Worm (Caenorhabditis elegans) whole organism, young adult: Measurements from ENCODE around the gene B0496.6.

Experiments used
- B0019.2 ChIP-seq: fragments of 200-800 bp; sonication (Bioruptor generic); conservative IDR thresholded peaks from 2 replicates; pipeline ENCODE4 v1.3.6; 2022; ENCODE audit warnings: missing genetic modification reagents, missing genetic modification characterization, missing compliant biosample characterization
- D2030.7 ChIP-seq: fragments of 200-800 bp; sonication (Bioruptor generic); IDR thresholded peaks from 2 replicates; pipeline ENCODE4 v1.3.6; 2022; ENCODE audit warnings: missing genetic modification reagents, missing genetic modification characterization, missing compliant biosample characterization
- F33H1.4 ChIP-seq: fragments of 200-800 bp; sonication (Bioruptor generic); IDR thresholded peaks from 2 replicates; pipeline ENCODE4 v1.3.6; 2022; ENCODE audit warnings: missing genetic modification reagents, missing genetic modification characterization, missing compliant biosample characterization
- F39B2.1 ChIP-seq: fragments of 200-800 bp; sonication (Bioruptor generic); IDR thresholded peaks from 2 replicates; pipeline ENCODE4 v1.3.6; 2022; ENCODE audit warnings: missing genetic modification reagents, missing genetic modification characterization, missing compliant biosample characterization
- K11D2.4 ChIP-seq: fragments of 200-800 bp; sonication (Bioruptor generic); IDR thresholded peaks from 2 replicates; pipeline ENCODE4 v1.3.6; 2022; ENCODE audit warnings: missing genetic modification reagents, missing genetic modification characterization, missing compliant biosample characterization
- K12H6.12 ChIP-seq: fragments of 200-800 bp; sonication (Bioruptor generic); optimal IDR thresholded peaks from 2 replicates; lab custom pipeline; 2018; ENCODE audit warnings: mild to moderate bottlenecking, missing genetic modification characterization, missing compliant biosample characterization
- Y56A3A.18 ChIP-seq: fragments of 200-800 bp; sonication (Bioruptor generic); IDR thresholded peaks from 2 replicates; pipeline ENCODE4 v1.3.6; 2022; ENCODE audit warnings: missing genetic modification reagents, missing genetic modification characterization, missing compliant biosample characterization
- Y79H2A.3 ChIP-seq: fragments of 200-800 bp; sonication (Bioruptor generic); conservative IDR thresholded peaks from 2 replicates; pipeline ENCODE4 v1.3.6; 2022; ENCODE audit warnings: missing genetic modification reagents, missing genetic modification characterization, missing compliant biosample characterization
- Y95B8A.8 ChIP-seq: fragments of 200-800 bp; sonication (Bioruptor generic); IDR thresholded peaks from 2 replicates; pipeline ENCODE4 v1.3.6; 2022; ENCODE audit warnings: missing genetic modification reagents, missing genetic modification characterization, missing compliant biosample characterization
- ZK185.1 ChIP-seq: sonication (generic microtip); optimal IDR thresholded peaks from 2 replicates; lab custom pipeline; 2016; ENCODE audit warnings: mild to moderate bottlenecking, missing genetic modification characterization, missing compliant biosample characterization; ENCODE audit not compliant: poor library complexity, severe bottlenecking
- bed-1 ChIP-seq: fragments of 200-800 bp; sonication (Bioruptor generic); IDR thresholded peaks from 2 replicates; pipeline ENCODE4 v1.3.6; 2022; ENCODE audit warnings: missing genetic modification reagents, missing genetic modification characterization, missing compliant biosample characterization
- ccch-3 ChIP-seq: fragments of 200-800 bp; sonication (Bioruptor generic); optimal IDR thresholded peaks from 2 replicates; lab custom pipeline; 2018; ENCODE audit warnings: mild to moderate bottlenecking, missing genetic modification characterization, missing compliant biosample characterization
- ceh-100 ChIP-seq: fragments of 200-800 bp; sonication (Bioruptor generic); IDR thresholded peaks from 2 replicates; pipeline ENCODE4 v1.3.6; 2022; ENCODE audit warnings: missing genetic modification reagents, missing genetic modification characterization, missing compliant biosample characterization
- ceh-40 ChIP-seq: fragments of 200-800 bp; sonication (Bioruptor generic); IDR thresholded peaks from 2 replicates; pipeline ENCODE4 v1.3.6; 2022; ENCODE audit warnings: missing genetic modification characterization, missing compliant biosample characterization
- ceh-58 ChIP-seq: fragments of 200-800 bp; sonication (Bioruptor generic); IDR thresholded peaks from 2 replicates; pipeline ENCODE4 v1.3.6; 2022; ENCODE audit warnings: missing genetic modification characterization, missing compliant biosample characterization
- die-1 ChIP-seq: sonication (generic microtip); optimal IDR thresholded peaks from 2 replicates; lab custom pipeline; 2016; ENCODE audit warnings: missing genotype, mild to moderate bottlenecking, missing genetic modification characterization, missing compliant biosample characterization
- dox-1 ChIP-seq: fragments of 200-800 bp; sonication (Bioruptor generic); IDR thresholded peaks from 2 replicates; pipeline ENCODE4 v1.3.6; 2022; ENCODE audit warnings: missing genetic modification reagents, missing genetic modification characterization, missing compliant biosample characterization
- dpl-1 ChIP-seq: fragments of 150-350 bp; optimal IDR thresholded peaks from 2 replicates; lab custom pipeline; 2014; ENCODE audit warnings: missing biosample characterization, missing genetic modification reagents, missing genetic modification characterization
- egl-18 ChIP-seq: fragments of 200-800 bp; sonication (Bioruptor generic); IDR thresholded peaks from 2 replicates; pipeline ENCODE4 v1.3.6; 2022; ENCODE audit warnings: missing genetic modification reagents, missing genetic modification characterization, missing compliant biosample characterization
- egrh-3 ChIP-seq: fragments of 200-800 bp; sonication (Bioruptor generic); IDR thresholded peaks from 2 replicates; pipeline ENCODE4 v1.3.6; 2022; ENCODE audit warnings: missing genetic modification reagents, missing genetic modification characterization, missing compliant biosample characterization
- ekl-4 ChIP-seq: fragments of 200-800 bp; sonication (Bioruptor generic); IDR thresholded peaks from 2 replicates; pipeline ENCODE4 v1.3.6; 2022; ENCODE audit warnings: missing genetic modification reagents, missing genetic modification characterization, missing compliant biosample characterization
- hmg-20 ChIP-seq: fragments of 200-800 bp; sonication (Bioruptor generic); IDR thresholded peaks from 2 replicates; pipeline ENCODE4 v1.3.6; 2022; ENCODE audit warnings: missing genetic modification reagents, missing genetic modification characterization, missing compliant biosample characterization
- hsf-1 ChIP-seq: fragments of 200-800 bp; sonication (Bioruptor generic); IDR thresholded peaks from 2 replicates; pipeline ENCODE4 v1.3.6; 2022; ENCODE audit warnings: missing genetic modification reagents, missing genetic modification characterization, missing compliant biosample characterization
- lag-1 ChIP-seq: fragments of 200-800 bp; sonication (Bioruptor generic); IDR thresholded peaks from 2 replicates; pipeline ENCODE4 v1.3.6; 2022; ENCODE audit warnings: missing genetic modification reagents, missing genetic modification characterization, missing compliant biosample characterization
- let-607 ChIP-seq, 2 experiments: fragments of 200-800 bp in 1 of 2; sonication (Bioruptor generic) in 1 of 2; sonication (generic microtip) in 1 of 2; optimal IDR thresholded peaks; 2 replicates each; lab custom pipeline; 2016 to 2018; ENCODE audit warnings: mild to moderate bottlenecking in 2 of 2, missing compliant biosample characterization in 2 of 2, missing genetic modification characterization in 2 of 2, moderate library complexity in 2 of 2, missing genotype in 1 of 2
- lin-26 ChIP-seq: fragments of 200-800 bp; sonication (Bioruptor generic); IDR thresholded peaks from 2 replicates; pipeline ENCODE4 v1.3.6; 2022; ENCODE audit warnings: missing genetic modification reagents, missing genetic modification characterization, missing compliant biosample characterization
- lsy-27 ChIP-seq: sonication (generic microtip); optimal IDR thresholded peaks from 2 replicates; lab custom pipeline; 2017; ENCODE audit warnings: missing genetic modification characterization, mild to moderate bottlenecking, missing compliant biosample characterization, antibody characterized with exemption, missing genotype, borderline replicate concordance; ENCODE audit not compliant: insufficient read depth
- madf-3 ChIP-seq: fragments of 200-800 bp; sonication (Bioruptor generic); IDR thresholded peaks from 2 replicates; pipeline ENCODE4 v1.3.6; 2022; ENCODE audit warnings: missing genetic modification reagents, missing genetic modification characterization, missing compliant biosample characterization
- madf-6 ChIP-seq: fragments of 200-800 bp; sonication (Bioruptor generic); IDR thresholded peaks from 2 replicates; pipeline ENCODE4 v1.3.6; 2022; ENCODE audit warnings: missing genetic modification reagents, missing genetic modification characterization, missing compliant biosample characterization
- madf-8 ChIP-seq: fragments of 200-800 bp; sonication (Bioruptor generic); conservative IDR thresholded peaks from 2 replicates; pipeline ENCODE4 v1.3.6; 2022; ENCODE audit warnings: missing genetic modification reagents, missing genetic modification characterization, missing compliant biosample characterization
- mel-28 ChIP-seq: sonication (generic microtip); optimal IDR thresholded peaks from 2 replicates; lab custom pipeline; 2016; ENCODE audit warnings: borderline replicate concordance, mild to moderate bottlenecking, missing genetic modification characterization, missing compliant biosample characterization
- nfyb-1 ChIP-seq: fragments of 200-800 bp; sonication (Bioruptor generic); IDR thresholded peaks from 2 replicates; pipeline ENCODE4 v1.3.6; 2022; ENCODE audit warnings: missing genetic modification reagents, missing genetic modification characterization, missing compliant biosample characterization
- nhr-27 ChIP-seq: fragments of 200-800 bp; sonication (Bioruptor generic); optimal IDR thresholded peaks from 2 replicates; lab custom pipeline; 2018; ENCODE audit warnings: mild to moderate bottlenecking, missing genetic modification characterization, moderate library complexity, missing compliant biosample characterization
- pbrm-1 ChIP-seq: fragments of 200-800 bp; sonication (Bioruptor generic); IDR thresholded peaks from 2 replicates; pipeline ENCODE4 v1.3.6; 2022; ENCODE audit warnings: missing genetic modification reagents, missing genetic modification characterization, missing compliant biosample characterization
- rcor-1 ChIP-seq: fragments of 200-800 bp; sonication (Bioruptor generic); IDR thresholded peaks from 2 replicates; pipeline ENCODE4 v1.3.6; 2022; ENCODE audit warnings: missing genetic modification reagents, missing genetic modification characterization, missing compliant biosample characterization
- tbp1 ChIP-seq: fragments of 200-800 bp; sonication (Bioruptor generic); optimal IDR thresholded peaks from 2 replicates; lab custom pipeline; 2018; ENCODE audit warnings: mild to moderate bottlenecking, missing genetic modification characterization, missing compliant biosample characterization
- tbx-9 ChIP-seq: sonication (generic microtip); optimal IDR thresholded peaks from 2 replicates; lab custom pipeline; 2016; ENCODE audit warnings: borderline replicate concordance, missing genetic modification characterization, inconsistent platforms, missing compliant biosample characterization
- unc-62 ChIP-seq: fragments of 150-350 bp; optimal IDR thresholded peaks from 2 replicates; lab custom pipeline; 2014; ENCODE audit warnings: missing biosample characterization, missing genetic modification reagents, missing genetic modification characterization
- xnd-1 ChIP-seq: sonication (generic microtip); optimal IDR thresholded peaks from 2 replicates; lab custom pipeline; 2016; ENCODE audit warnings: missing genotype, missing genetic modification reagents, missing genetic modification characterization, missing compliant biosample characterization
- zim-3 ChIP-seq: sonication (generic microtip); optimal IDR thresholded peaks from 2 replicates; lab custom pipeline; 2017; ENCODE audit warnings: mild to moderate bottlenecking, missing genetic modification characterization, moderate library complexity, missing compliant biosample characterization
- ztf-25 ChIP-seq: fragments of 200-800 bp; sonication (Bioruptor generic); IDR thresholded peaks from 2 replicates; pipeline ENCODE4 v1.3.6; 2022; ENCODE audit warnings: missing genetic modification reagents, missing genetic modification characterization, missing compliant biosample characterization

The B0496.6 gene

DNA sequence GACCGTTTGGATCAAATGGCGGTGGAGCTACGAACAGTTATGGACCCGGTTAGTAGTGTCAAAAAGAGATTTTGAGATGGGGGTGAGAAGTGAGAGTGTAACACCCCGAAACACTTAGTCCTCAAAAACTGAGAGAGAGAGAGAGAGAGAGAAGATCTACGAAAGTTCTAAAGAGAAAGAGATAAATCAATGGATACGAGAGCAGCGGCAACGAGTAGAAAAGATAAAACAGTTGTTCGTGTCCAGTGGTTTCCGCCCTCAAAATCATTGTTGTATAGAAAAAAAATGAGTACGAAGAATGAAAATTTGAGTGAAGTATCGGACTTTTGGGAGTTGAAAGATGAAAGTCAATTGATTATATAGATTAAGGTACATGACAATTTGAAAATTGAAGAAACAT lies 10.1 kb downstream of the B0496.6 start:
- TF ChIP-seq unc-62 (GFP tag; lab: Kevin White, UChicago): no peak
- no peak for TF ChIP-seq lsy-27 (tag; lab: Kevin White, UChicago)

DNA sequence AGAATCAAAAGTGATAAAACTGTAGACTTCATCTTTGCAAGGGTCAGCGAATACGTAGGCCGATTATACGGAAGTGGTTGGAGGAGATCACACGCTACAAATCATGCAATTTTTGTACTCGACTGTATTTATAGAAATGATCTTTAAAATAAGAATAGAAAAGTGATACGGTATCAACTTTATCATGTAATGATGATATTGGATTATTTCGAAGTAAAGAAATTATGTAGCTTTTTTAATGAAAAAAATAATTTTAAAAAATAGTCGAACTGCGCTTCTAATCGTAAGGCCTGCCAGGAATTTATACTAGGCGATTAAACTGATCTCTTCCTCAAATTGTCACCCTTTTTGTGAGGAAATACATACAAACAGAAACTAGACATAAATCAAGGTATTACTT lies 14.9 kb downstream of the B0496.6 start, which contains the start of gene B0496.11:
Gene B0496.11 (minus strand): TSS at position 101 of the 400 bp plus-strand sequence.
- no peak for TF ChIP-seq tbx-9 (tag; lab: Kevin White, UChicago)
- TF ChIP-seq K12H6.12 (tag; lab: Kevin White, UChicago): no peak
- TF ChIP-seq K11D2.4: no peak
- TF ChIP-seq die-1 (tag; lab: Kevin White, UChicago): no peak
- TF ChIP-seq zim-3 (tag; lab: Kevin White, UChicago): no peak
- TF ChIP-seq nhr-27 (tag; lab: Kevin White, UChicago): no peak
- TF ChIP-seq mel-28: no peak
- TF ChIP-seq lag-1 (GFP tag; lab: Robert Waterston, UW): no peak
- TF ChIP-seq bed-1: no peak
- TF ChIP-seq, all 124 proteins: peak for 0

DNA sequence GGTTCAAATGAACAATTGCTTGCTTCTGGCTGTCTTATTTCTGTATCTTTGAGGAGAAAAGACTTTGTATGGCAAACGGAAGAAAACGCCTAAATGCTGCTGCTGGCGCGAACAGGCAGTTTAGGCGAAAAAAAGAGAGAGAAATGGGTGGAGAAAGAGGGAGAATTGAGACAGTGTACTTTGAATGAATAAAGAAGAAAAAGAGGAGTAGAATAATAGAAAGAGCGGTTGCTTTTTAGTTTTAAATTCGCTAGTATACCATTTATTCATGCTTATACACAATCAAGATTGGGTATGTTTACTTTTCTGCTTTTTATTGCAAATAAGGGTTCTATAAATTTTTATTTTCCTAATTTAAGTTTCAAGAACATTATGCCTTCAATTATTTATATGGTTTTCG lies 20.5 kb downstream of the B0496.6 start:
- no peak for TF ChIP-seq F33H1.4 (GFP tag; lab: Robert Waterston, UW)
- TF ChIP-seq dpl-1 (GFP tag; lab: Kevin White, UChicago): no peak
- TF ChIP-seq let-607 (tag; optimal IDR thresholded peaks at IDR 0.05; lab: Kevin White, UChicago): no peak
- no peak for TF ChIP-seq lin-26 (GFP tag; lab: Robert Waterston, UW)
- TF ChIP-seq madf-8 (GFP tag; lab: Robert Waterston, UW): no peak
- TF ChIP-seq nfyb-1: no peak

DNA sequence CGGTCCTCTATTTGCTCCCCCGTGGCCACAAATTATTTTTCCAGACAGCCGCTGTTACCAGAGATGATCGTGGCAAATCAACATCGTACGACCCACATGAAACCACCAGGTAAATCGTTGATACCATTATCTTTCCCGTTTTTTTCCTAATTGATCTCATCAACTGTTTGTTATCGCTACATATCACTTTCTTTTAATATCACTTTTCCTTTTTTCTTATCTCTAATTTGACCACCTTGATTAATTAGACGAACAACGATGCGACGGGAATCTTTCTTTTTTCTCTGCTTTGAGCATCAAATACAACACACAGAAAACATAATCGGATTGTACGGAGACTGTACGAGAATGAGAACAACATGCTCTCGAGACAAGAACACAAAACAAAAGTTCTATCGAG lies 21.3 kb downstream of the B0496.6 start:
- TF ChIP-seq xnd-1 (tag; lab: Kevin White, UChicago) (no peak), rcor-1 (GFP tag; lab: Robert Waterston, UW) (no peak), madf-3 (GFP tag; lab: Robert Waterston, UW) (no peak), die-1 (tag; lab: Kevin White, UChicago) (no peak), ccch-3 (GFP tag; lab: Kevin White, UChicago) (no peak), tbp1 (GFP tag; lab: Kevin White, UChicago) (no peak), ZK185.1 (tag; lab: Kevin White, UChicago) (no peak), ztf-25 (GFP tag; lab: Robert Waterston, UW) (no peak), hmg-20 (GFP tag; lab: Robert Waterston, UW) (no peak), Y56A3A.18 (no peak)

DNA sequence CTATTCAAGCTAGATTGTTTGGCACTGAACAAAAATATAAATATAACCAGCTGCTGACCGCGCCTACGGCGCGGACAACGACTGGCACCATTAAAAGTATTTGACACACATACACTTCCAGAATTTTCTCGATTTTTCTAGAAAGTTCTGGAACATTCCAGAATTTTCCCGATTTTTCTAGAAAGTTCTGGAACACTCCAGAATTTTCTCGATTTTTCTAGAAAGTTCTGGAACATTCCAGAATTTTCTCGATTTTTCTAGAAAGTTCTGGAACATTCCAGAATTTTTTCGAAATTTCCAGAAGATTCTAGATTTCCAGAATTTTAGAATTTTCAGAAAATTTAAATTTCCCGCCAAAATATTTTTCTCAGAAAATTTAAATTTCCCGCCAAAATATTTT lies 22.1 kb downstream of the B0496.6 start:
- TF ChIP-seq ceh-58 (GFP tag; lab: Robert Waterston, UW) (0 out of 2 replicates have a peak, but pooled peaks have one; percentile 62), lin-26 (GFP tag; lab: Robert Waterston, UW) (0 out of 2 replicates have a peak, but pooled peaks have one; percentile 30), Y79H2A.3 (GFP tag; lab: Robert Waterston, UW) (0 out of 2 replicates have a peak, but pooled peaks have one; percentile 38), ceh-40 (GFP tag; lab: Robert Waterston, UW) (peak; percentile 86; the same call in 1 of the 2 replicates), ekl-4 (GFP tag; lab: Robert Waterston, UW) (peak; percentile 64), egl-18 (GFP tag; lab: Robert Waterston, UW) (peak; percentile 71; the same call in 1 of the 2 replicates), D2030.7 (peak; percentile 38; the same call in 1 of the 2 replicates), B0019.2 (GFP tag; lab: Robert Waterston, UW) (peak; percentile 20; the same call in 1 of the 2 replicates), ceh-100 (GFP tag; lab: Robert Waterston, UW) (peak; percentile 61), F39B2.1 (GFP tag; lab: Robert Waterston, UW) (0 out of 2 replicates have a peak, but pooled peaks have one; percentile 17), madf-6 (GFP tag; lab: Robert Waterston, UW) (peak; percentile 69; the same call in 1 of the 2 replicates), pbrm-1 (GFP tag; lab: Robert Waterston, UW) (peak; percentile 93), hsf-1 (GFP tag; lab: Robert Waterston, UW) (peak; percentile 99), egrh-3 (GFP tag; lab: Robert Waterston, UW) (peak; percentile 38; the same call in 1 of the 2 replicates), Y95B8A.8 (0 out of 2 replicates have a peak, but pooled peaks have one; percentile 58), rcor-1 (GFP tag; lab: Robert Waterston, UW) (peak; percentile 58), dox-1 (peak; percentile 90)
